Comparison of ENCODE assay signal across 5 fruit fly cellular contexts in genomic region chr3L:21524071-21524889, dm6.
TF ChIP-seq lines count a peak whose summit lies in the region.

No protein-coding gene starts in this region.

- TF ChIP-seq CTCF in whole organism, embryonic (GFP tag; optimal IDR thresholded peaks at IDR 0.05; lab: Kevin White, UChicago), result no peak

TF ChIP-seq in whole organism, adult, 20 proteins besides CTCF, POLR2A, EP300 and RAD21 (continues in another document):
- TF ChIP-seq tj (GFP tag; optimal IDR thresholded peaks at IDR 0.05; lab: Kevin White, UChicago) (no peak), bab1 (GFP tag; optimal IDR thresholded peaks at IDR 0.05; lab: Kevin White, UChicago) (peak; percentile 4), CG12768 (GFP tag; optimal IDR thresholded peaks at IDR 0.05; lab: Kevin White, UChicago) (peak; percentile 18), CG1620 (GFP tag; optimal IDR thresholded peaks at IDR 0.05; lab: Kevin White, UChicago) (peak; percentile 18), cic (GFP tag; optimal IDR thresholded peaks at IDR 0.05; lab: Kevin White, UChicago) (peak; percentile 2), CG14711 (tag; optimal IDR thresholded peaks at IDR 0.05; lab: Kevin White, UChicago) (no peak), Hr96 (GFP tag; optimal IDR thresholded peaks at IDR 0.05; lab: Kevin White, UChicago) (no peak), CG7101 (tag; optimal IDR thresholded peaks at IDR 0.05; lab: Kevin White, UChicago) (peak; percentile 42), Mnt (GFP tag; optimal IDR thresholded peaks at IDR 0.05; lab: Kevin White, UChicago) (peak; percentile 19), pad (GFP tag; optimal IDR thresholded peaks at IDR 0.05; lab: Kevin White, UChicago) (no peak), CG11617 (GFP tag; optimal IDR thresholded peaks at IDR 0.05; lab: Kevin White, UChicago) (peak; percentile 39), CG33017 (tag; optimal IDR thresholded peaks at IDR 0.05; lab: Kevin White, UChicago) (no peak), kay (GFP tag; lab: Kevin White, UChicago; ENCODE audit: borderline replicate concordance) (no peak), Clk (GFP tag; optimal IDR thresholded peaks at IDR 0.05; lab: Kevin White, UChicago) (peak; percentile 1), Crg-1 (GFP tag; optimal IDR thresholded peaks at IDR 0.05; lab: Kevin White, UChicago) (peak; percentile 31), CG7045 (GFP tag; optimal IDR thresholded peaks at IDR 0.05; lab: Kevin White, UChicago) (peak; percentile 24), toe (GFP tag; optimal IDR thresholded peaks at IDR 0.05; lab: Kevin White, UChicago) (no peak), ovo (GFP tag; optimal IDR thresholded peaks at IDR 0.05; lab: Kevin White, UChicago) (no peak), cnc (optimal IDR thresholded peaks at IDR 0.05; lab: Kevin White, UChicago) (no peak)

TF ChIP-seq in whole organism, embryonic, 481 proteins besides CTCF, POLR2A, EP300 and RAD21 (continues in another document):
- TF ChIP-seq Hmx (GFP tag; optimal IDR thresholded peaks at IDR 0.05; lab: Kevin White, UChicago), result no peak
- TF ChIP-seq Stat92E (GFP tag; optimal IDR thresholded peaks at IDR 0.05; lab: Kevin White, UChicago), result no peak
- no peak for TF ChIP-seq CG15601 (tag; optimal IDR thresholded peaks at IDR 0.05; lab: Kevin White, UChicago)
- TF ChIP-seq corto (GFP tag; optimal IDR thresholded peaks at IDR 0.05; lab: Kevin White, UChicago), result no peak
- TF ChIP-seq bowl (GFP tag; IDR thresholded peaks at IDR 0.05; lab: Robert Waterston, UW), result no peak
- TF ChIP-seq CG2116 (GFP tag; optimal IDR thresholded peaks at IDR 0.05; lab: Kevin White, UChicago), result no peak
- TF ChIP-seq CG2202 (tag; optimal IDR thresholded peaks at IDR 0.05; lab: Kevin White, UChicago), result no peak
- TF ChIP-seq fd64A (GFP tag; optimal IDR thresholded peaks at IDR 0.05; lab: Kevin White, UChicago), result no peak
- no peak for TF ChIP-seq unpg (GFP tag; optimal IDR thresholded peaks at IDR 0.05; lab: Kevin White, UChicago)
- peak; percentile 77 for TF ChIP-seq sens (GFP tag; lab: Kevin White, UChicago)
- no peak for TF ChIP-seq mam (GFP tag; optimal IDR thresholded peaks at IDR 0.05; lab: Kevin White, UChicago)
- peak; percentile 20 for TF ChIP-seq CG17829 (tag; optimal IDR thresholded peaks at IDR 0.05; lab: Kevin White, UChicago)
- no peak for TF ChIP-seq dysf (GFP tag; IDR thresholded peaks at IDR 0.05; lab: Robert Waterston, UW)
- no peak for TF ChIP-seq CG30020 (tag; optimal IDR thresholded peaks at IDR 0.05; lab: Kevin White, UChicago)
- no peak for TF ChIP-seq gsb (GFP tag; IDR thresholded peaks at IDR 0.05; lab: Robert Waterston, UW)
- no peak for TF ChIP-seq sqz (GFP tag; optimal IDR thresholded peaks at IDR 0.05; lab: Kevin White, UChicago)
- TF ChIP-seq lov (optimal IDR thresholded peaks at IDR 0.05; lab: Kevin White, UChicago), result no peak
- TF ChIP-seq lov (GFP tag; IDR thresholded peaks at IDR 0.05; lab: Robert Waterston, UW), result no peak
- TF ChIP-seq lab (GFP tag; optimal IDR thresholded peaks at IDR 0.05; lab: Kevin White, UChicago), result no peak
- no peak for TF ChIP-seq da (GFP tag; optimal IDR thresholded peaks at IDR 0.05; lab: Kevin White, UChicago)

TF ChIP-seq in whole organism, prepupa, 60 proteins besides CTCF, POLR2A, EP300 and RAD21 (continues in another document):
- peak; percentile 66 for TF ChIP-seq Hr4 (GFP tag; optimal IDR thresholded peaks at IDR 0.05; lab: Kevin White, UChicago)
- TF ChIP-seq CG11902 (GFP tag; optimal IDR thresholded peaks at IDR 0.05; lab: Kevin White, UChicago), result no peak
- TF ChIP-seq acj6 (GFP tag; optimal IDR thresholded peaks at IDR 0.05; lab: Kevin White, UChicago), result peak; percentile 61
- peak; percentile 39 for TF ChIP-seq CG31627 (GFP tag; optimal IDR thresholded peaks at IDR 0.05; lab: Kevin White, UChicago)
- TF ChIP-seq Lpt (GFP tag; optimal IDR thresholded peaks at IDR 0.05; lab: Kevin White, UChicago), result no peak
- no peak for TF ChIP-seq CG6854 (GFP tag; optimal IDR thresholded peaks at IDR 0.05; lab: Kevin White, UChicago)
- TF ChIP-seq Ets96B (tag; optimal IDR thresholded peaks at IDR 0.05; lab: Kevin White, UChicago), result peak; percentile 49
- peak; percentile 24 for TF ChIP-seq CG11762 (GFP tag; optimal IDR thresholded peaks at IDR 0.05; lab: Kevin White, UChicago; ENCODE audit: insufficient read depth)
- no peak for TF ChIP-seq CG6276 (GFP tag; optimal IDR thresholded peaks at IDR 0.05; lab: Kevin White, UChicago)
- peak; percentile 35 for TF ChIP-seq topi (GFP tag; optimal IDR thresholded peaks at IDR 0.05; lab: Kevin White, UChicago)
- TF ChIP-seq CG6792 (GFP tag; optimal IDR thresholded peaks at IDR 0.05; lab: Kevin White, UChicago), result peak; percentile 40
- peak; percentile 48 for TF ChIP-seq cyc (GFP tag; optimal IDR thresholded peaks at IDR 0.05; lab: Kevin White, UChicago)
- TF ChIP-seq CG8319 (GFP tag; optimal IDR thresholded peaks at IDR 0.05; lab: Kevin White, UChicago), result peak; percentile 16
- TF ChIP-seq CG8119 (GFP tag; IDR thresholded peaks at IDR 0.05; lab: Robert Waterston, UW), result no peak; the same call in 2 of the 3 replicates
- TF ChIP-seq lz (GFP tag; optimal IDR thresholded peaks at IDR 0.05; lab: Kevin White, UChicago), result peak; percentile 23
- peak; percentile 39 for TF ChIP-seq Sox14 (GFP tag; optimal IDR thresholded peaks at IDR 0.05; lab: Kevin White, UChicago)
- no peak for TF ChIP-seq CG4318 (GFP tag; optimal IDR thresholded peaks at IDR 0.05; lab: Kevin White, UChicago)
- peak; percentile 61 for TF ChIP-seq Eip75B (GFP tag; optimal IDR thresholded peaks at IDR 0.05; lab: Kevin White, UChicago)
- peak; percentile 31 for TF ChIP-seq CG3032 (tag; optimal IDR thresholded peaks at IDR 0.05; lab: Kevin White, UChicago)

TF ChIP-seq in whole organism, pupa, 21 proteins besides CTCF, POLR2A, EP300 and RAD21:
- peak; percentile 4 for TF ChIP-seq CG9948 (tag; optimal IDR thresholded peaks at IDR 0.05; lab: Kevin White, UChicago)
- peak; percentile 67 for TF ChIP-seq CG32121 (GFP tag; IDR thresholded peaks at IDR 0.05; lab: Robert Waterston, UW)
- no peak for TF ChIP-seq EcR (GFP tag; optimal IDR thresholded peaks at IDR 0.05; lab: Kevin White, UChicago)
- TF ChIP-seq CG17806 (tag; optimal IDR thresholded peaks at IDR 0.05; lab: Kevin White, UChicago), result peak; percentile 38
- TF ChIP-seq CG8301 (tag; optimal IDR thresholded peaks at IDR 0.05; lab: Kevin White, UChicago), result peak; percentile 44
- TF ChIP-seq rn (GFP tag; IDR thresholded peaks at IDR 0.05; lab: Robert Waterston, UW), result no peak; the same call in 1 of the 2 replicates
- peak; percentile 60 for TF ChIP-seq Ets98B (GFP tag; IDR thresholded peaks at IDR 0.05; lab: Robert Waterston, UW)
- peak; percentile 33 for TF ChIP-seq CG15710 (tag; optimal IDR thresholded peaks at IDR 0.05; lab: Kevin White, UChicago)
- peak; percentile 16 for TF ChIP-seq Snoo (tag; optimal IDR thresholded peaks at IDR 0.05; lab: Kevin White, UChicago)
- peak; percentile 54 for TF ChIP-seq Pif1B (GFP tag; optimal IDR thresholded peaks at IDR 0.05; lab: Kevin White, UChicago)

TF ChIP-seq in whole organism, wandering third instar larva, 38 proteins besides CTCF, POLR2A, EP300 and RAD21:
- TF ChIP-seq CG9705 (GFP tag; optimal IDR thresholded peaks at IDR 0.05; lab: Kevin White, UChicago), result no peak
- TF ChIP-seq brk (GFP tag; optimal IDR thresholded peaks at IDR 0.05; lab: Kevin White, UChicago), result no peak
- TF ChIP-seq CrebA (GFP tag; optimal IDR thresholded peaks at IDR 0.05; lab: Kevin White, UChicago; ENCODE audit: borderline replicate concordance), result no peak
- no peak for TF ChIP-seq ey (GFP tag; optimal IDR thresholded peaks at IDR 0.05; lab: Kevin White, UChicago)
- peak; percentile 19 for TF ChIP-seq OdsH (GFP tag; optimal IDR thresholded peaks at IDR 0.05; lab: Kevin White, UChicago)
- no peak for TF ChIP-seq HLH106 (tag; optimal IDR thresholded peaks at IDR 0.05; lab: Kevin White, UChicago)
- TF ChIP-seq dsf (GFP tag; optimal IDR thresholded peaks at IDR 0.05; lab: Kevin White, UChicago; ENCODE audit: borderline replicate concordance), result no peak
- no peak for TF ChIP-seq woc (GFP tag; optimal IDR thresholded peaks at IDR 0.05; lab: Kevin White, UChicago)
- peak; percentile 15 for TF ChIP-seq psq (GFP tag; optimal IDR thresholded peaks at IDR 0.05; lab: Kevin White, UChicago)
- TF ChIP-seq Hr83 (GFP tag; optimal IDR thresholded peaks at IDR 0.05; lab: Kevin White, UChicago; ENCODE audit: poor library complexity, severe bottlenecking), result no peak
- TF ChIP-seq Abd-B (GFP tag; optimal IDR thresholded peaks at IDR 0.05; lab: Kevin White, UChicago), result no peak
- TF ChIP-seq Hnf4 (GFP tag; optimal IDR thresholded peaks at IDR 0.05; lab: Kevin White, UChicago), result peak; percentile 34
- TF ChIP-seq sage (GFP tag; optimal IDR thresholded peaks at IDR 0.05; lab: Kevin White, UChicago), result peak; percentile 47
- no peak for TF ChIP-seq rgr (GFP tag; optimal IDR thresholded peaks at IDR 0.05; lab: Kevin White, UChicago)
- TF ChIP-seq Dif (GFP tag; optimal IDR thresholded peaks at IDR 0.05; lab: Kevin White, UChicago; ENCODE audit: partially characterized antibody), result no peak
- no peak for TF ChIP-seq Vsx2 (GFP tag; optimal IDR thresholded peaks at IDR 0.05; lab: Kevin White, UChicago; ENCODE audit: partially characterized antibody)
TF ChIP-seq in whole organism, wandering third instar larva: peak in this region for 4.
